Fruit fly (Drosophila melanogaster) S2 (cell line): ENCODE results near the gene hyd.

Experiments used
- CG8478 ChIP-seq: fragments of >200 bp; optimal IDR thresholded peaks from 2 replicates; lab custom pipeline; 2018
- CTCF ChIP-seq, 2 experiments: fragments of >200 bp; optimal IDR thresholded peaks; 2 replicates each; lab custom pipeline; 2018

DNA sequence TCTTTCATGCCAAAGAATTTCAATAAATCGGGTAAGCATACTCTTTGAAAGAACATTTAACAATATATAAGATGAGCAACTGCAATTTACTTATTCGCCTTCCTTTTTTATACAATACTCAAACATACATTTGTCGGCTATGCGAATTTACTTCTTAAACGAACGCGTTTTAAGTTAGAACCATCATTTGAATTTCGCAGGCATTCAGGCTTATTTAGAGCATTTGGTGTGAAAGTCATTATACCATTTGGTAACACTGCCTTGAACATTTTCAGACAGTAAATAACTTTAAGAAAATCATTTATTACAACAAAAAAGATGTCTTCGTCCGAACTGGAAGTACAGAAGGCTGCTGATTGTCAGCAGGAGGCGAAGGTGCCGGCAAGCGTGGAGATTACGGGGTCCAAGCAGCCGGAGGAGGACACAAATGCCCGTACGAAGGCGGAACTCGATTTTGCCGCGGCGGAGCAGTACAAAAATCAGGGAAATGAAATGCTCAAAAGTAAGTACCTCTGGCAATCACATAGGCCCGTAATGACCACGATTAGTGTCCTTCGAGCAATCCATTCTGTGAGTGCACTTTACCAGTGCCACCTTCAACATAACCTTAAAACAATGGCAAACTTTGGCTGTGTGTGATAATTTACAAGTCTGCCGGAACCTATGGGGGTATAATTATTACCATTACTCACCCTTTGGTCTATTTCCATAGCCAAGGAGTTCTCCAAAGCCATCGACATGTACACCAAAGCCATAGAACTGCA, 22.7 kb upstream of the hyd start:
- no peak for TF ChIP-seq CG8478 (lab: Kevin White, UChicago)
- TF ChIP-seq CTCF (optimal IDR thresholded peaks at IDR 0.05; lab: Kevin White, UChicago): no peak
